Worm (Caenorhabditis elegans): ENCODE measurements around the gene sra-32.

ce11 chrII:4557487-4557886 is 25.7 kb upstream of the sra-32 start, which contains the start of gene M03A1.3:
- no peak for TF ChIP-seq snpc-4 (tag; optimal IDR thresholded peaks at IDR 0.05)
- no peak for TF ChIP-seq nhr-12 (tag; optimal IDR thresholded peaks at IDR 0.05)
- TF ChIP-seq skn-1 (tag; optimal IDR thresholded peaks at IDR 0.05), result no peak
- TF ChIP-seq pha-4 (tag; optimal IDR thresholded peaks at IDR 0.05), result no peak
- no peak for TF ChIP-seq elt-3 (tag; optimal IDR thresholded peaks at IDR 0.05)
- no peak for TF ChIP-seq nhr-77 (tag; optimal IDR thresholded peaks at IDR 0.05)
- no peak for TF ChIP-seq nhr-237 (tag; optimal IDR thresholded peaks at IDR 0.05)
- no peak for TF ChIP-seq unc-62 (GFP tag; optimal IDR thresholded peaks at IDR 0.05)
- TF ChIP-seq pqm-1 (tag; optimal IDR thresholded peaks at IDR 0.05), result no peak
- no peak for TF ChIP-seq ztf-11 (tag; optimal IDR thresholded peaks at IDR 0.05)
- TF ChIP-seq fkh-10 (GFP tag; optimal IDR thresholded peaks at IDR 0.05), result no peak
- TF ChIP-seq ceh-9 (tag; optimal IDR thresholded peaks at IDR 0.05), result no peak
- no peak for TF ChIP-seq R02D3.7 (tag; optimal IDR thresholded peaks at IDR 0.05)
